Fruit fly (Drosophila melanogaster) whole organism, embryonic: ENCODE data around the gene Prp31.

Experiments
- Adf1 ChIP-seq: fragments of 200-800 bp; sonication (Bioruptor generic); IDR thresholded peaks from 2 replicates; pipeline ENCODE4 v1.3.6; 2022; ENCODE audit warnings: missing biosample characterization, missing genetic modification characterization
- B-H1 ChIP-seq: fragments of 200-800 bp; sonication (Bioruptor generic); IDR thresholded peaks from 3 replicates; pipeline ENCODE4 v1.3.6; 2022; ENCODE audit warnings: missing biosample characterization, missing genetic modification characterization
- BEAF-32 ChIP-seq: fragments of 200-800 bp; sonication (Bioruptor generic); optimal IDR thresholded peaks from 3 replicates; lab custom pipeline; 2017; ENCODE audit warnings: missing biosample characterization, missing genetic modification characterization, mild to moderate bottlenecking, moderate library complexity, missing genetic modification reagents
- C15 ChIP-seq: fragments of 200-800 bp; sonication (Bioruptor generic); IDR thresholded peaks from 3 replicates; pipeline ENCODE4 v1.3.6; 2022; ENCODE audit warnings: missing biosample characterization, missing genetic modification characterization
- CG10274 ChIP-seq: fragments of 200-800 bp; sonication (Bioruptor generic); optimal IDR thresholded peaks from 3 replicates; lab custom pipeline; 2017; ENCODE audit warnings: missing biosample characterization, mild to moderate bottlenecking, missing genetic modification characterization
- CG10321 ChIP-seq: fragments of 200-800 bp; sonication (Bioruptor generic); IDR thresholded peaks from 2 replicates; pipeline ENCODE4 v1.3.6; 2022; ENCODE audit warnings: missing biosample characterization, missing genetic modification characterization
- CG11247 ChIP-seq: fragments of 200-800 bp; sonication (Bioruptor generic); IDR thresholded peaks from 2 replicates; pipeline ENCODE4 v1.3.6; 2022; ENCODE audit warnings: missing biosample characterization, missing genetic modification characterization
- CG11696 ChIP-seq: fragments of 200-800 bp; sonication (Bioruptor generic); IDR thresholded peaks from 2 replicates; pipeline ENCODE4 v1.3.6; 2022; ENCODE audit warnings: missing biosample characterization, missing genetic modification characterization
- CG12744 ChIP-seq: fragments of 200-800 bp; sonication (Bioruptor generic); optimal IDR thresholded peaks from 2 replicates; lab custom pipeline; 2016; ENCODE audit warnings: missing biosample characterization, missing genetic modification characterization
- CG12769 ChIP-seq: fragments of 200-800 bp; sonication (Bioruptor generic); optimal IDR thresholded peaks from 2 replicates; lab custom pipeline; 2019; ENCODE audit warnings: missing biosample characterization, mild to moderate bottlenecking, missing genetic modification characterization, moderate library complexity
- CG14014 ChIP-seq: fragments of 200-800 bp; sonication (Bioruptor generic); IDR thresholded peaks from 2 replicates; pipeline ENCODE4 v1.3.6; 2022; ENCODE audit warnings: missing biosample characterization, missing genetic modification characterization
- CG15514 ChIP-seq: fragments of 200-800 bp; sonication (Bioruptor generic); optimal IDR thresholded peaks from 3 replicates; lab custom pipeline; 2017; ENCODE audit warnings: missing biosample characterization, missing genetic modification characterization, mild to moderate bottlenecking, moderate library complexity, missing genetic modification reagents
- CG15601 ChIP-seq: fragments of 200-800 bp; sonication (Bioruptor generic); optimal IDR thresholded peaks from 3 replicates; lab custom pipeline; 2019; ENCODE audit warnings: missing biosample characterization, mild to moderate bottlenecking, missing genetic modification characterization, moderate library complexity
- CG16779 ChIP-seq: fragments of 200-800 bp; sonication (Bioruptor generic); IDR thresholded peaks from 2 replicates; pipeline ENCODE4 v1.3.6; 2022; ENCODE audit warnings: missing biosample characterization, missing genetic modification characterization
- CG1832 ChIP-seq: fragments of 200-800 bp; sonication (Bioruptor generic); optimal IDR thresholded peaks from 2 replicates; lab custom pipeline; 2017; ENCODE audit warnings: missing biosample characterization, mild to moderate bottlenecking, missing genetic modification characterization, inconsistent platforms
- CG18476 ChIP-seq: fragments of 200-800 bp; sonication (Bioruptor generic); optimal IDR thresholded peaks from 2 replicates; lab custom pipeline; 2016; ENCODE audit warnings: missing biosample characterization, mild to moderate bottlenecking, missing genetic modification characterization
- CG31388 ChIP-seq: fragments of 200-800 bp; sonication (Bioruptor generic); optimal IDR thresholded peaks from 2 replicates; lab custom pipeline; 2016; ENCODE audit warnings: missing biosample characterization, missing genetic modification characterization
- CG3726 ChIP-seq: fragments of 200-800 bp; sonication (Bioruptor generic); IDR thresholded peaks from 3 replicates; pipeline ENCODE4, ENCODE4 v1.3.6; 2022; ENCODE audit warnings: missing biosample characterization, missing genetic modification characterization
- CG4730 ChIP-seq: fragments of 200-800 bp; sonication (Bioruptor generic); IDR thresholded peaks from 2 replicates; pipeline ENCODE4 v1.3.6; 2022; ENCODE audit warnings: missing biosample characterization, missing genetic modification characterization
- CG6254 ChIP-seq: fragments of 200-800 bp; sonication (Bioruptor generic); optimal IDR thresholded peaks from 3 replicates; lab custom pipeline; 2017; ENCODE audit warnings: mild to moderate bottlenecking, missing biosample characterization, missing genetic modification reagents, missing genetic modification characterization
- CG6813 ChIP-seq: fragments of 200-800 bp; sonication (Bioruptor generic); optimal IDR thresholded peaks from 2 replicates; lab custom pipeline; 2017; ENCODE audit warnings: missing biosample characterization, missing genetic modification characterization, mild to moderate bottlenecking, moderate library complexity, missing genetic modification reagents
- CG7357 ChIP-seq: fragments of 200-800 bp; sonication (Bioruptor generic); IDR thresholded peaks from 3 replicates; pipeline ENCODE4 v1.3.6; 2022; ENCODE audit warnings: missing biosample characterization, missing genetic modification characterization
- CG7928 ChIP-seq: fragments of 200-800 bp; sonication (Bioruptor generic); optimal IDR thresholded peaks from 2 replicates; lab custom pipeline; 2017; ENCODE audit warnings: missing biosample characterization, mild to moderate bottlenecking, missing genetic modification characterization
- Ets65A ChIP-seq: fragments of 200-800 bp; sonication (Bioruptor generic); peaks from one replicate; lab custom pipeline; 2016; ENCODE audit warnings: missing biosample characterization, missing genetic modification characterization
- Fer2 ChIP-seq: fragments of 200-800 bp; sonication (Bioruptor generic); optimal IDR thresholded peaks from 2 replicates; lab custom pipeline; 2018; ENCODE audit warnings: missing biosample characterization, mild to moderate bottlenecking, missing genetic modification characterization, moderate library complexity
- HHEX ChIP-seq: fragments of 200-800 bp; sonication (Bioruptor generic); optimal IDR thresholded peaks from 3 replicates; lab custom pipeline; 2017; ENCODE audit warnings: missing biosample characterization, mild to moderate bottlenecking, missing genetic modification characterization, missing genetic modification reagents
- HLH4C ChIP-seq: fragments of 200-800 bp; sonication (Bioruptor generic); IDR thresholded peaks from 3 replicates; pipeline ENCODE4 v1.3.6; 2022; ENCODE audit warnings: missing biosample characterization, missing genetic modification characterization; ENCODE audit not compliant: partially characterized antibody
- Hmx ChIP-seq: fragments of 200-800 bp; sonication (Bioruptor generic); optimal IDR thresholded peaks from 2 replicates; lab custom pipeline; 2016; ENCODE audit warnings: missing biosample characterization, missing genetic modification characterization
- NK7.1 ChIP-seq: fragments of 200-800 bp; sonication (Bioruptor generic); optimal IDR thresholded peaks from 3 replicates; lab custom pipeline; 2016; ENCODE audit warnings: missing biosample characterization, missing genetic modification characterization
- Ptx1 ChIP-seq: fragments of 200-800 bp; sonication (Bioruptor generic); IDR thresholded peaks from 2 replicates; pipeline ENCODE4 v1.3.6; 2022; ENCODE audit warnings: missing biosample characterization, missing genetic modification characterization
- Sox100B ChIP-seq: fragments of 200-800 bp; sonication (Bioruptor generic); optimal IDR thresholded peaks from 3 replicates; lab custom pipeline; 2018; ENCODE audit warnings: missing biosample characterization, mild to moderate bottlenecking, missing genetic modification characterization
- az2 ChIP-seq: fragments of 200-800 bp; sonication (Bioruptor generic); optimal IDR thresholded peaks from 3 replicates; lab custom pipeline; 2016; ENCODE audit warnings: missing biosample characterization, missing genetic modification characterization
- br ChIP-seq: fragments of >200 bp; optimal IDR thresholded peaks from 2 replicates; lab custom pipeline; 2017
- crc ChIP-seq: fragments of 200-800 bp; sonication (Bioruptor generic); optimal IDR thresholded peaks from 2 replicates; lab custom pipeline; 2016; ENCODE audit warnings: missing biosample characterization, missing genetic modification characterization
- crol ChIP-seq: fragments of 200-800 bp; sonication (Bioruptor generic); IDR thresholded peaks from 2 replicates; pipeline ENCODE4 v1.3.6; 2022; ENCODE audit warnings: missing biosample characterization, missing genetic modification characterization
- dati ChIP-seq: fragments of 200-800 bp; sonication (Bioruptor generic); IDR thresholded peaks from 2 replicates; pipeline ENCODE4 v1.3.6; 2022; ENCODE audit warnings: missing biosample characterization, missing genetic modification characterization
- fd102C ChIP-seq: fragments of 200-800 bp; sonication (Bioruptor generic); optimal IDR thresholded peaks from 2 replicates; lab custom pipeline; 2018; ENCODE audit warnings: missing biosample characterization, mild to moderate bottlenecking, missing genetic modification characterization, moderate library complexity
- fd96Cb ChIP-seq: fragments of 200-800 bp; sonication (Bioruptor generic); optimal IDR thresholded peaks from 2 replicates; lab custom pipeline; 2018; ENCODE audit warnings: missing biosample characterization, mild to moderate bottlenecking, missing genetic modification characterization, moderate library complexity
- gce ChIP-seq: fragments of 200-800 bp; sonication (Bioruptor generic); IDR thresholded peaks from 3 replicates; pipeline ENCODE4 v1.3.6; 2022; ENCODE audit warnings: missing biosample characterization, missing genetic modification characterization
- gem ChIP-seq: fragments of 200-800 bp; sonication (Bioruptor generic); optimal IDR thresholded peaks from 2 replicates; lab custom pipeline; 2019; ENCODE audit warnings: missing biosample characterization, mild to moderate bottlenecking, missing genetic modification characterization, moderate library complexity
- h ChIP-seq: fragments of >200 bp; optimal IDR thresholded peaks from 2 replicates; lab custom pipeline; 2017
- hth ChIP-seq: fragments of >200 bp; optimal IDR thresholded peaks from 2 replicates; lab custom pipeline; 2017; ENCODE audit warnings: inconsistent platforms
- kay ChIP-seq: fragments of 200-800 bp; sonication (Bioruptor generic); optimal IDR thresholded peaks from 2 replicates; lab custom pipeline; 2016; ENCODE audit warnings: missing biosample characterization, missing genetic modification characterization
- lab ChIP-seq: fragments of 200-800 bp; sonication (Bioruptor generic); optimal IDR thresholded peaks from 3 replicates; lab custom pipeline; 2017; ENCODE audit warnings: missing biosample characterization, missing genetic modification characterization, mild to moderate bottlenecking, moderate library complexity, missing genetic modification reagents
- nerfin-1 ChIP-seq: fragments of 200-800 bp; sonication (Bioruptor generic); optimal IDR thresholded peaks from 3 replicates; lab custom pipeline; 2019; ENCODE audit warnings: missing biosample characterization, mild to moderate bottlenecking, missing genetic modification characterization, moderate library complexity
- pb ChIP-seq: fragments of 200-800 bp; sonication (Bioruptor generic); optimal IDR thresholded peaks from 3 replicates; lab custom pipeline; 2016; ENCODE audit warnings: missing biosample characterization, missing genetic modification characterization
- sqz ChIP-seq: fragments of 200-800 bp; sonication (Bioruptor generic); optimal IDR thresholded peaks from 3 replicates; lab custom pipeline; 2018; ENCODE audit warnings: missing biosample characterization, mild to moderate bottlenecking, missing genetic modification characterization
- tap ChIP-seq: fragments of 200-800 bp; optimal IDR thresholded peaks from 3 replicates; lab custom pipeline; 2019; ENCODE audit warnings: missing biosample characterization, mild to moderate bottlenecking, missing genetic modification characterization, moderate library complexity
- usp ChIP-seq: fragments of >200 bp; optimal IDR thresholded peaks from 2 replicates; lab custom pipeline; 2017; ENCODE audit warnings: missing biosample characterization, missing genetic modification characterization

The Prp31 gene

DNA sequence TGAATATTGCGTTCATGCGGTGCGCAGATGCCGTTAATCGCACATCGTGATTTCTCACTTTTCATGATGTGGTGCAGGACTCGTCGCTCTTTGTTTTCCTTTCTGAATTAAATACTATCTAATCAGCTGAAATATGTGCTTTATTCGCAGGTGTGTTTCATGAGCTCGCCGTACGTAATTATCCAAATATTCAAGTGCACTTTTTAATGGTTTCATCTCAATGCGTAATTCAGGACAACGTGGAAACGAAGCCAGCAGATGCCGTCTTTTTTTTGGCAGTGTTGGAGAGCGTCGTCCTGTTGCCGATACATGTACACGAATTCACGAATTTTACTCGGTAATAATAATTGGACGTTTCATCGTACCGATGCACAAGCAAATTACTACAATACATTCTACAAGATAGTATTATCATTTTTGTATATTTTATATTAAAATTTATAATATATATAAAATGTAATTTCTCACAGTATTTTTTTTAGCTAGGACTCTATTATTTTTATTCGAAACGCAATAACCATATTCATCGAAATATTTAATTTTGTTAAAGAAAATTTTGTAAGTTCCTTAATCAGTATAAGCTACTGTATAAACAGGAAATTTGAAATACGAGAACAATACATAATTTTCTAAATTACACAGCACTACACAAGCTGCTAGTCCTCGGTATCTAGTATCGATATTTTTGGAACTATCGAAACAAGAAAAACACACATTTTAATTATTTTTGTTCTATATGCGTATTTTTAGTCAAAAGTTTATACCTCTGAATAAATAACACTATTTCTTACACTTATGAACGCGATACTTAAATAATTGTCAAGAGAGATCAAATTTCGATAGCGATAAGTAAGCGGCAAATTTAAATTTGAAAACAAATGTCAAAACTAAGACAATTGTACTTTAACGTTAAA, 22.0 kb upstream of the Prp31 start, which contains the start of gene CG12316 (continued):
- TF ChIP-seq CG11247 (GFP tag; lab: Robert Waterston, UW) (peak; percentile 78), CG4730 (GFP tag; lab: Robert Waterston, UW) (peak; percentile 60), fd102C (GFP tag; lab: Kevin White, UChicago) (peak; percentile 76), Hmx (GFP tag; lab: Kevin White, UChicago) (peak; percentile 82), CG11696 (GFP tag; lab: Robert Waterston, UW) (peak; percentile 45), CG3726 (GFP tag; lab: Robert Waterston, UW) (peak; percentile 73; the same call in 2 of the 3 replicates), nerfin-1 (tag; lab: Kevin White, UChicago) (peak; percentile 93), CG7357 (GFP tag; lab: Robert Waterston, UW) (peak; percentile 74), CG15601 (tag; lab: Kevin White, UChicago) (peak; percentile 81), CG31388 (GFP tag; lab: Kevin White, UChicago) (peak; percentile 15), kay (GFP tag; lab: Kevin White, UChicago) (peak; percentile 53), CG6254 (GFP tag; lab: Kevin White, UChicago) (peak; percentile 90), BEAF-32 (GFP tag; lab: Kevin White, UChicago) (peak; percentile 78), HLH4C (GFP tag; lab: Robert Waterston, UW) (peak; percentile 83), gce (GFP tag; lab: Robert Waterston, UW) (peak; percentile 36; the same call in 2 of the 3 replicates), CG18476 (GFP tag; lab: Kevin White, UChicago) (peak; percentile 89), C15 (no peak), CG7928 (GFP tag; lab: Kevin White, UChicago) (peak; percentile 55), crc (GFP tag; lab: Kevin White, UChicago) (peak; percentile 89), br (lab: Kevin White, UChicago) (no peak), CG12769 (tag; lab: Kevin White, UChicago) (peak; percentile 91), hth (lab: Kevin White, UChicago) (no peak), CG16779 (GFP tag; lab: Robert Waterston, UW) (peak; percentile 62; the same call in 1 of the 2 replicates), NK7.1 (GFP tag; lab: Kevin White, UChicago) (peak; percentile 89), lab (GFP tag; lab: Kevin White, UChicago) (peak; percentile 95), Fer2 (tag; lab: Kevin White, UChicago) (peak; percentile 81), CG15514 (peak; percentile 87), sqz (peak; percentile 40), CG10274 (GFP tag; lab: Kevin White, UChicago) (peak; percentile 79), Ets65A (GFP tag; lab: Kevin White, UChicago) (peak; percentile 98), crol (GFP tag; lab: Robert Waterston, UW) (no peak), dati (GFP tag; lab: Robert Waterston, UW) (peak; percentile 55), tap (tag; lab: Kevin White, UChicago) (peak; percentile 85), Adf1 (peak; percentile 57), CG6813 (GFP tag; lab: Kevin White, UChicago) (peak; percentile 94), fd96Cb (tag; lab: Kevin White, UChicago) (peak; percentile 87), h (no peak), Ptx1 (peak; percentile 71), usp (GFP tag; lab: Kevin White, UChicago) (no peak), CG14014 (GFP tag; lab: Robert Waterston, UW) (peak; percentile 79), pb (GFP tag; lab: Kevin White, UChicago) (peak; percentile 94), B-H1 (GFP tag; lab: Robert Waterston, UW) (peak; percentile 50; the same call in 2 of the 3 replicates), CG12744 (GFP tag; lab: Kevin White, UChicago) (peak; percentile 87), Sox100B (GFP tag; lab: Kevin White, UChicago) (peak; percentile 91), az2 (peak; percentile 86), CG1832 (GFP tag; lab: Kevin White, UChicago) (no peak), HHEX (GFP tag; lab: Kevin White, UChicago) (peak; percentile 85), gem (tag; lab: Kevin White, UChicago) (peak; percentile 95), CG10321 (GFP tag; lab: Robert Waterston, UW) (no peak)
